Worm (Caenorhabditis elegans): ENCODE results near the gene R02D1.2.

R02D1.2 gene

DNA sequence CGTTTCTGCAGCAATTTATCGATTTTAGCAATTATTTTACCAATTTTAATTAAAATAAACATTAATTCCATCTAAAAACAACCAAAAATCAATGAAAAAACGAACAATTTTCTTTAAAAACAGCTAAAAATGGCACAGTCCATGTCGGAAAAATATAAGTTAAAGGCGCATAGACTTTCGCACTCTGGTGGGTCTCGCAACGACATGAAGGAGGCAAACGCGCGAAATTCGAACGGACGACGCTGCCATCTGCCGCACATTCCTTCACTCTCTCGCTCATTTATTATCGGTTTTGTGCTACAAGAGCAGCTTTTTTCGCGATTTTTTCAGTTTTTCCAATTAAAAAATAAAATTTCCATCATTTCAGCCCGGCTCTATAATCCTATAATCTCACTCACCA is 24.2 kb upstream of the R02D1.2 start, which contains the start of gene mcm-7 (continued):
- TF ChIP-seq cey-2 (tag; optimal IDR thresholded peaks at IDR 0.05; ENCODE audit: borderline replicate concordance, insufficient read depth) (no peak), nhr-41 (GFP tag; IDR thresholded peaks at IDR 0.05) (no peak), R02D3.7 (tag; optimal IDR thresholded peaks at IDR 0.05) (no peak), zag-1 (tag; optimal IDR thresholded peaks at IDR 0.05) (no peak), unc-130 (GFP tag; optimal IDR thresholded peaks at IDR 0.05) (peak; percentile 22), ama-1 (optimal IDR thresholded peaks at IDR 0.05) (peak; percentile 31), set-16 (GFP tag; IDR thresholded peaks at IDR 0.05) (no peak), zfp-3 (GFP tag; conservative IDR thresholded peaks at IDR 0.05) (no peak), ces-1 (GFP tag; optimal IDR thresholded peaks at IDR 0.05) (no peak), daf-16 (GFP tag; optimal IDR thresholded peaks at IDR 0.05) (no peak), daf-16 (tag; optimal IDR thresholded peaks at IDR 0.05) (no peak), Y5F2A.4 (GFP tag; optimal IDR thresholded peaks at IDR 0.05) (no peak), tag-97 (GFP tag; IDR thresholded peaks at IDR 0.05) (no peak), duxl-1 (tag; optimal IDR thresholded peaks at IDR 0.05; ENCODE audit: poor library complexity) (no peak), dmd-6 (GFP tag; IDR thresholded peaks at IDR 0.05) (peak; percentile 25), ceh-28 (tag; optimal IDR thresholded peaks at IDR 0.05) (no peak), ctbp-1 (GFP tag; IDR thresholded peaks at IDR 0.05) (no peak), attf-4 (tag; optimal IDR thresholded peaks at IDR 0.05) (no peak), F44E2.7 (GFP tag; IDR thresholded peaks at IDR 0.05) (no peak), T26A8.4 (GFP tag; IDR thresholded peaks at IDR 0.05) (no peak), hif-1 (tag; optimal IDR thresholded peaks at IDR 0.05) (peak in 1 of 2 experiments; percentile 30), pha-4 (GFP tag; IDR thresholded peaks at IDR 0.05) (no peak), pha-4 (tag; optimal IDR thresholded peaks at IDR 0.05) (no peak), egl-27 (tag; optimal IDR thresholded peaks at IDR 0.05) (no peak), unc-62 (GFP tag; optimal IDR thresholded peaks at IDR 0.05 in 1 of 2) (no peak), unc-62 (tag; optimal IDR thresholded peaks at IDR 0.05) (no peak), saeg-2 (GFP tag; IDR thresholded peaks at IDR 0.05) (no peak), madf-9 (GFP tag; conservative IDR thresholded peaks at IDR 0.05) (no peak), php-3 (GFP tag; IDR thresholded peaks at IDR 0.05) (no peak), nhr-25 (tag; optimal IDR thresholded peaks at IDR 0.05; ENCODE audit: borderline replicate concordance, insufficient read depth) (no peak), pqm-1 (tag; optimal IDR thresholded peaks at IDR 0.05) (no peak), nhr-11 (tag; optimal IDR thresholded peaks at IDR 0.05) (peak; percentile 14), nhr-111 (GFP tag; optimal IDR thresholded peaks at IDR 0.05) (no peak), T20F7.1 (GFP tag; optimal IDR thresholded peaks at IDR 0.05) (no peak), lir-3 (tag; optimal IDR thresholded peaks at IDR 0.05) (no peak), ztf-11 (tag; optimal IDR thresholded peaks at IDR 0.05) (no peak), lin-29 (GFP tag; IDR thresholded peaks at IDR 0.05) (no peak), mdl-1 (tag; optimal IDR thresholded peaks at IDR 0.05) (no peak), ceh-44 (GFP tag; IDR thresholded peaks at IDR 0.05) (no peak), nhr-42 (GFP tag; IDR thresholded peaks at IDR 0.05) (no peak), arid-1 (GFP tag; conservative IDR thresholded peaks at IDR 0.05) (no peak), nhr-6 (tag; optimal IDR thresholded peaks at IDR 0.05) (peak; percentile 70), D1046.2 (GFP tag; IDR thresholded peaks at IDR 0.05) (no peak), sdz-12 (GFP tag; optimal IDR thresholded peaks at IDR 0.05) (no peak), nhr-28 (tag; optimal IDR thresholded peaks at IDR 0.05) (peak; percentile 23), hlh-30 (tag; optimal IDR thresholded peaks at IDR 0.05; ENCODE audit: insufficient read depth) (no peak), skn-1 (tag; optimal IDR thresholded peaks at IDR 0.05) (no peak), ceh-20 (GFP tag; IDR thresholded peaks at IDR 0.05) (no peak), ZK337.2 (GFP tag; IDR thresholded peaks at IDR 0.05) (no peak), dpl-1 (GFP tag; optimal IDR thresholded peaks at IDR 0.05) (peak; percentile 93), mxl-2 (GFP tag; conservative IDR thresholded peaks at IDR 0.05) (no peak), mdt-29 (GFP tag; IDR thresholded peaks at IDR 0.05) (no peak)

All from whole organism, L4 larva.